Worm (Caenorhabditis elegans): ENCODE data around the gene nuaf-3.

The nuaf-3 gene

ce11 chrIV:11148788-11149366 is 35.2 kb upstream of the nuaf-3 start:
- TF ChIP-seq dmd-8 (GFP tag; IDR thresholded peaks at IDR 0.05) (no peak), nhr-41 (GFP tag; IDR thresholded peaks at IDR 0.05) (no peak), nhr-237 (tag; optimal IDR thresholded peaks at IDR 0.05) (no peak), madf-9 (GFP tag; conservative IDR thresholded peaks at IDR 0.05) (no peak), zfp-3 (GFP tag; conservative IDR thresholded peaks at IDR 0.05) (no peak), nhr-28 (tag; optimal IDR thresholded peaks at IDR 0.05) (peak; percentile 4), mdl-1 (tag; optimal IDR thresholded peaks at IDR 0.05) (peak in 1 of 2 experiments; percentile 50), madf-5 (GFP tag; IDR thresholded peaks at IDR 0.05) (no peak), nhr-42 (GFP tag; IDR thresholded peaks at IDR 0.05) (no peak), zip-2 (tag; optimal IDR thresholded peaks at IDR 0.05) (no peak), unc-62 (GFP tag; optimal IDR thresholded peaks at IDR 0.05 in 1 of 2) (no peak), unc-62 (tag; optimal IDR thresholded peaks at IDR 0.05) (no peak), nhr-102 (tag; optimal IDR thresholded peaks at IDR 0.05) (no peak), R02D3.7 (tag; optimal IDR thresholded peaks at IDR 0.05) (no peak), ceh-28 (tag; optimal IDR thresholded peaks at IDR 0.05) (no peak), F26F4.8 (GFP tag; conservative IDR thresholded peaks at IDR 0.05) (no peak), lin-38 (GFP tag; IDR thresholded peaks at IDR 0.05) (no peak), daf-19 (GFP tag; conservative IDR thresholded peaks at IDR 0.05) (no peak), duxl-1 (tag; optimal IDR thresholded peaks at IDR 0.05; ENCODE audit: poor library complexity) (no peak), aly-2 (tag; optimal IDR thresholded peaks at IDR 0.05) (no peak), php-3 (GFP tag; IDR thresholded peaks at IDR 0.05) (peak; percentile 38; the same call in 1 of the 2 replicates), T26A8.4 (GFP tag; IDR thresholded peaks at IDR 0.05) (no peak), ceh-20 (GFP tag; IDR thresholded peaks at IDR 0.05) (no peak), pqm-1 (tag; optimal IDR thresholded peaks at IDR 0.05) (no peak), hlh-11 (tag; optimal IDR thresholded peaks at IDR 0.05) (peak; percentile 49), daf-12 (tag; optimal IDR thresholded peaks at IDR 0.05) (no peak), T20F7.1 (GFP tag; optimal IDR thresholded peaks at IDR 0.05) (no peak), dpl-1 (GFP tag; optimal IDR thresholded peaks at IDR 0.05) (peak; percentile 17), Y105C5A.15 (GFP tag; IDR thresholded peaks at IDR 0.05) (no peak), F44E2.7 (GFP tag; IDR thresholded peaks at IDR 0.05) (no peak), snpc-4 (tag; optimal IDR thresholded peaks at IDR 0.05) (no peak), nhr-48 (tag; optimal IDR thresholded peaks at IDR 0.05) (no peak), unc-39 (tag; optimal IDR thresholded peaks at IDR 0.05) (no peak), hlh-30 (tag; optimal IDR thresholded peaks at IDR 0.05; ENCODE audit: insufficient read depth) (peak; percentile 49), mxl-3 (GFP tag; optimal IDR thresholded peaks at IDR 0.05) (peak; percentile 84), ZK337.2 (GFP tag; IDR thresholded peaks at IDR 0.05) (no peak), aha-1 (tag) (peak; percentile 8), lin-29 (GFP tag; IDR thresholded peaks at IDR 0.05) (no peak), mxl-2 (GFP tag; conservative IDR thresholded peaks at IDR 0.05) (no peak; the same call in none of the 2 replicates), gei-8 (GFP tag; optimal IDR thresholded peaks at IDR 0.05) (no peak), mep-1 (tag; optimal IDR thresholded peaks at IDR 0.05) (no peak), snpc-1.2 (GFP tag; IDR thresholded peaks at IDR 0.05) (0 out of 2 replicates have a peak, but pooled peaks have one; percentile 10), egl-27 (tag; optimal IDR thresholded peaks at IDR 0.05) (no peak), F49E8.2 (tag; optimal IDR thresholded peaks at IDR 0.05; ENCODE audit: borderline replicate concordance) (no peak), dmd-6 (GFP tag; IDR thresholded peaks at IDR 0.05) (peak; percentile 59), zip-11 (GFP tag; IDR thresholded peaks at IDR 0.05) (no peak), nhr-77 (tag; optimal IDR thresholded peaks at IDR 0.05) (no peak), ama-1 (optimal IDR thresholded peaks at IDR 0.05) (no peak), lsy-2 (tag; optimal IDR thresholded peaks at IDR 0.05) (peak in 1 of 2 experiments; percentile 40), lir-3 (tag; optimal IDR thresholded peaks at IDR 0.05) (no peak), ceh-82 (tag; optimal IDR thresholded peaks at IDR 0.05) (no peak), arid-1 (GFP tag; conservative IDR thresholded peaks at IDR 0.05) (no peak)
